Fruit fly (Drosophila melanogaster) whole organism, prepupa: ENCODE measurements around the gene CG7115.

ENCODE experiments used
- Blimp-1 ChIP-seq: fragments of 200-800 bp; sonication (Bioruptor generic); optimal IDR thresholded peaks from 3 replicates; lab custom pipeline; 2017; ENCODE audit warnings: missing biosample characterization, missing genetic modification characterization, mild to moderate bottlenecking, moderate library complexity, missing genetic modification reagents
- CG10631 ChIP-seq: fragments of 200-800 bp; sonication (Bioruptor generic); optimal IDR thresholded peaks from 2 replicates; lab custom pipeline; 2016; ENCODE audit warnings: missing biosample characterization, missing genetic modification characterization
- CG11294 ChIP-seq: fragments of 200-800 bp; sonication (Bioruptor generic); IDR thresholded peaks from 2 replicates; pipeline ENCODE4 v1.3.6; 2022; ENCODE audit warnings: missing biosample characterization, missing genetic modification characterization
- CG11762 ChIP-seq: fragments of 200-800 bp; sonication (Bioruptor generic); optimal IDR thresholded peaks from 3 replicates; lab custom pipeline; 2016; ENCODE audit warnings: missing biosample characterization, missing genetic modification characterization; ENCODE audit not compliant: insufficient read depth
- CG16779 ChIP-seq: fragments of 200-800 bp; sonication (Bioruptor generic); optimal IDR thresholded peaks from 3 replicates; lab custom pipeline; 2017; ENCODE audit warnings: missing biosample characterization, mild to moderate bottlenecking, missing genetic modification characterization
- CG3032 ChIP-seq: fragments of 200-800 bp; optimal IDR thresholded peaks from 2 replicates; lab custom pipeline; 2019; ENCODE audit warnings: missing biosample characterization, mild to moderate bottlenecking, missing genetic modification characterization, moderate library complexity
- CG34406 ChIP-seq: fragments of 200-800 bp; sonication (Bioruptor generic); optimal IDR thresholded peaks from 3 replicates; lab custom pipeline; 2016; ENCODE audit warnings: missing biosample characterization, missing genetic modification characterization
- CG3919 ChIP-seq: fragments of 200-800 bp; sonication (Bioruptor generic); optimal IDR thresholded peaks from 3 replicates; lab custom pipeline; 2016; ENCODE audit warnings: missing biosample characterization, missing genetic modification characterization
- CG6808 ChIP-seq: fragments of 200-800 bp; sonication (Bioruptor generic); optimal IDR thresholded peaks from 3 replicates; lab custom pipeline; 2017; ENCODE audit warnings: missing biosample characterization, missing genetic modification characterization, mild to moderate bottlenecking, moderate library complexity, missing genetic modification reagents
- CG8319 ChIP-seq: fragments of 200-800 bp; sonication (Bioruptor generic); optimal IDR thresholded peaks from 3 replicates; lab custom pipeline; 2016; ENCODE audit warnings: missing biosample characterization, missing genetic modification characterization
- Eip93F ChIP-seq: fragments of 200-800 bp; sonication (Bioruptor generic); optimal IDR thresholded peaks from 2 replicates; lab custom pipeline; 2016; ENCODE audit warnings: missing biosample characterization, mild to moderate bottlenecking, missing genetic modification characterization
- Ets21C ChIP-seq: fragments of 200-800 bp; sonication (Bioruptor generic); optimal IDR thresholded peaks from 3 replicates; lab custom pipeline; 2016; ENCODE audit warnings: missing biosample characterization, missing genetic modification characterization
- Ets96B ChIP-seq: fragments of 200-800 bp; optimal IDR thresholded peaks from 2 replicates; lab custom pipeline; 2019; ENCODE audit warnings: missing biosample characterization, mild to moderate bottlenecking, missing genetic modification characterization, moderate library complexity
- Hr38 ChIP-seq: sonication (Bioruptor generic); optimal IDR thresholded peaks from 2 replicates; lab custom pipeline; 2016; ENCODE audit warnings: missing biosample characterization, missing genetic modification characterization
- Hr39 ChIP-seq: fragments of 200-800 bp; sonication (Bioruptor generic); optimal IDR thresholded peaks from 2 replicates; lab custom pipeline; 2016; ENCODE audit warnings: missing biosample characterization, missing genetic modification characterization
- Met ChIP-seq: fragments of 200-800 bp; sonication (Bioruptor generic); optimal IDR thresholded peaks from 3 replicates; lab custom pipeline; 2016; ENCODE audit warnings: missing biosample characterization, missing genetic modification characterization
- OdsH ChIP-seq: fragments of 200-800 bp; sonication (Bioruptor generic); optimal IDR thresholded peaks from 3 replicates; lab custom pipeline; 2016; ENCODE audit warnings: missing biosample characterization, missing genetic modification characterization
- Sox102F ChIP-seq: fragments of 200-800 bp; sonication (Bioruptor generic); optimal IDR thresholded peaks from 2 replicates; lab custom pipeline; 2016; ENCODE audit warnings: missing biosample characterization, mild to moderate bottlenecking, missing genetic modification characterization
- Sox15 ChIP-seq: fragments of 200-800 bp; sonication (Bioruptor generic); optimal IDR thresholded peaks from 3 replicates; lab custom pipeline; 2016; ENCODE audit warnings: missing biosample characterization, missing genetic modification characterization
- dac ChIP-seq: fragments of 200-800 bp; sonication (Bioruptor generic); optimal IDR thresholded peaks from 2 replicates; lab custom pipeline; 2017; ENCODE audit warnings: missing biosample characterization, mild to moderate bottlenecking, missing genetic modification characterization
- dsx ChIP-seq: fragments of 200-800 bp; optimal IDR thresholded peaks from 3 replicates; lab custom pipeline; 2019; ENCODE audit warnings: missing biosample characterization, mild to moderate bottlenecking, missing genetic modification characterization, moderate library complexity; ENCODE audit not compliant: poor library complexity, severe bottlenecking
- esn ChIP-seq: fragments of 200-800 bp; sonication (Bioruptor generic); optimal IDR thresholded peaks from 2 replicates; lab custom pipeline; 2016; ENCODE audit warnings: missing biosample characterization, mild to moderate bottlenecking, missing genetic modification characterization, moderate library complexity
- fd59A ChIP-seq: fragments of 200-800 bp; sonication (Bioruptor generic); optimal IDR thresholded peaks from 2 replicates; lab custom pipeline; 2017; ENCODE audit warnings: missing biosample characterization, mild to moderate bottlenecking, missing genetic modification characterization, missing genetic modification reagents
- fd85E ChIP-seq: fragments of 200-800 bp; sonication (Bioruptor generic); optimal IDR thresholded peaks from 3 replicates; lab custom pipeline; 2016; ENCODE audit warnings: missing biosample characterization, missing genetic modification characterization
- fkh ChIP-seq: fragments of 200-800 bp; sonication (Bioruptor generic); optimal IDR thresholded peaks from 3 replicates; lab custom pipeline; 2017; ENCODE audit warnings: missing biosample characterization, mild to moderate bottlenecking, missing genetic modification characterization, moderate library complexity
- lz ChIP-seq: fragments of 200-800 bp; sonication (Bioruptor generic); optimal IDR thresholded peaks from 3 replicates; lab custom pipeline; 2016; ENCODE audit warnings: missing biosample characterization, missing genetic modification characterization
- net ChIP-seq: fragments of 200-800 bp; sonication (Bioruptor generic); optimal IDR thresholded peaks from 3 replicates; lab custom pipeline; 2016; ENCODE audit warnings: missing biosample characterization, missing genetic modification characterization
- pdm3 ChIP-seq: fragments of 200-800 bp; sonication (Bioruptor generic); optimal IDR thresholded peaks from 3 replicates; lab custom pipeline; 2016; ENCODE audit warnings: missing biosample characterization, missing genetic modification characterization
- ss ChIP-seq, 2 experiments: fragments of 200-800 bp; sonication (Bioruptor generic); optimal IDR thresholded peaks; 2 replicates in 1 of 2; 3 replicates in 1 of 2; lab custom pipeline; 2017 to 2018; ENCODE audit warnings: mild to moderate bottlenecking in 2 of 2, missing biosample characterization in 2 of 2, missing genetic modification characterization in 2 of 2, moderate library complexity in 1 of 2
- svp ChIP-seq: fragments of 200-800 bp; sonication (Bioruptor generic); peaks from one replicate; lab custom pipeline; 2016; ENCODE audit warnings: missing biosample characterization, missing genetic modification characterization

CG7115 gene

dm6 chr2L:7820851-7821250 lies at the start of gene CG7115:
Gene CG7115 (plus strand): TSS chr2L:7821151.
- TF ChIP-seq Hr38: no peak
- no peak for TF ChIP-seq Hr39 (GFP tag; lab: Kevin White, UChicago)
- no peak for TF ChIP-seq CG34406 (GFP tag; lab: Kevin White, UChicago)
- no peak for TF ChIP-seq CG3032 (tag; lab: Kevin White, UChicago)
- TF ChIP-seq svp (GFP tag; lab: Kevin White, UChicago): no peak
- no peak for TF ChIP-seq Blimp-1 (GFP tag; lab: Kevin White, UChicago)
- no peak for TF ChIP-seq Eip93F
- TF ChIP-seq esn (GFP tag; lab: Kevin White, UChicago): no peak
- TF ChIP-seq Ets21C: no peak
- no peak for TF ChIP-seq CG3919 (GFP tag; lab: Kevin White, UChicago)
- TF ChIP-seq Ets96B (tag; lab: Kevin White, UChicago): no peak
- no peak for TF ChIP-seq CG8319 (GFP tag; lab: Kevin White, UChicago)
- no peak for TF ChIP-seq OdsH
- TF ChIP-seq Sox102F (GFP tag; lab: Kevin White, UChicago): no peak

- TF ChIP-seq dac (GFP tag; lab: Kevin White, UChicago) (no peak), CG11294 (GFP tag; lab: Robert Waterston, UW) (peak; percentile 9; the same call in 1 of the 2 replicates)
These were observed 49.1 kb upstream of the CG7115 start for dm6 chr2L:7771891-7772290.

- TF ChIP-seq fkh (GFP tag; lab: Kevin White, UChicago) (peak; percentile 60), esn (GFP tag; lab: Kevin White, UChicago) (no peak)
These were observed 45.7 kb upstream of the CG7115 start for dm6 chr2L:7775260-7775659.

- TF ChIP-seq lz (GFP tag; lab: Kevin White, UChicago) (no peak), Sox15 (no peak), CG11762 (GFP tag; lab: Kevin White, UChicago) (no peak), fkh (GFP tag; lab: Kevin White, UChicago) (peak; percentile 72), CG34406 (GFP tag; lab: Kevin White, UChicago) (no peak)
These were observed 42.8 kb upstream of the CG7115 start, which contains the start of gene CG7179 for dm6 chr2L:7777979-7778692. Gene CG7179 (minus strand): TSS chr2L:7778029.

DNA sequence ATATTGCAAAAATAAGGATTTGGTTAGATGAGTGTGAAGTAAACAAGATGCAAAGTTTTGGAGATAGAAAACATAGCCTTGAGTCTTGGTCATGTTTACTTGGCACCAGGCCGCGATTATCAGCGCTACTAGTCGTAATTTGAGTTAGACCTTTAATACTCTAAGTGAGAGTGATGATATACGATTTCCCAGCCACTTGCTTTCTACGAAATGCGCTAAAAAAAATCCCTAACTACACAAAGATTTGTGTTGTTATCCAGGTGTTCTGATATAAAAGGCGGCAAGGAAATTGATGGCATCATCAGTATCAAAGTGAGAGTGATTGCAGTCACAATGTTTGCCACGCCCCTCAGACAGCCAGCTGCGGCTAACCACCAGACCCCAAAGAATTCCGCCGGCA lies 41.2 kb upstream of the CG7115 start, which contains the start of gene Uro:
Uro (plus strand) TSS at position 301 of the 400 bp plus-strand sequence.
- TF ChIP-seq lz (GFP tag; lab: Kevin White, UChicago) (no peak), fd85E (GFP tag; lab: Kevin White, UChicago) (no peak), net (GFP tag; lab: Kevin White, UChicago) (no peak), Hr38 (no peak), Blimp-1 (GFP tag; lab: Kevin White, UChicago) (no peak), ss (GFP tag; optimal IDR thresholded peaks at IDR 0.05; lab: Kevin White, UChicago) (no peak), CG10631 (GFP tag; lab: Kevin White, UChicago) (no peak), pdm3 (GFP tag; lab: Kevin White, UChicago) (no peak), CG3919 (GFP tag; lab: Kevin White, UChicago) (no peak), dsx (GFP tag; lab: Kevin White, UChicago) (no peak), svp (GFP tag; lab: Kevin White, UChicago) (no peak), CG16779 (tag; lab: Kevin White, UChicago) (no peak), CG6808 (no peak), fd59A (no peak), Met (no peak), Hr39 (GFP tag; lab: Kevin White, UChicago) (no peak)
